Worm (Caenorhabditis elegans): ENCODE results near the gene srx-6.
"Not testable (repeated sequence)": the region's sequence is repeated elsewhere in the genome, so short reads cannot be mapped to it uniquely, and the experiment has no call there.

The srx-6 gene

DNA sequence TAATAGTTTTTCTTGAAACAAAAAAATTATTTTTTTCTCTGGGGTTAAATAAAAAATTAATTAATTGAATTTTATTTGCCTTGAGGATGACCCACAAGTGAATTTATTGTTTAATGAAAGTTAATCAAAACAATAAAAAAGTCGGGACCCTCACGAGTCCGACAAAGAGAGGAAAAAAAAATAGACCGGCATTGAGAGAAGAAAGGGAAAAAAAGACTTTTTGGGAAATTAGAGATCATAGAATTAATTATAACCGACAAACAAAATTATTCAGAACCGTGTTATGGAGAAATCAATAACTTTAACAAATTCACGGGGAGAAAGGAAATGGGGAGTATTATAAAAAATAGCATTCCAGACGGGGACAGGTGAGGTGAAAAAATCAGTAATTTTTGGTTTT lies 24.1 kb upstream of the srx-6 start, which contains the start of gene F10G2.7:
F10G2.7 (minus strand) TSS at position 101 of the 400 bp plus-strand sequence.
- TF ChIP-seq nhr-77 (tag; optimal IDR thresholded peaks at IDR 0.05); nhr-25 (tag; optimal IDR thresholded peaks at IDR 0.05; ENCODE audit: borderline replicate concordance, insufficient read depth); egl-27 (tag; optimal IDR thresholded peaks at IDR 0.05): not testable (repeated sequence)

DNA sequence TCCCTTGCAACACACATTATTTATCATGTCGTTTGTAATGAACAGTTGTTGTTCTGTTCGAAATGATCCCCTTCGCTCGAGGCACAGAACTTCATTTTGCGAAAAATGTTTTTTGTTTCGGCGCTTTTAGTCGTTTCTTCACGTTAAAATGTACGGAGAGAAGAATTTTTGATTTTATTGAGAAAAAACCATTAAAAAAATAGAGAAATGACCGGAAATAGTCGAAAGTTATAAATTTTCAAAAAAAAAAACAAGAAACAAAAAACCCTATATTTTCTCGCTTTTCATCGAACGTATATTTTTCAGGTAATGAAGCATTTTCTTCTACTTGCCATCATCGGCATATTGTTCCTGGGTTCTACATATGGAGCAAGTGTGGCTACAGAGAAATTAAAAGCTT lies 19.1 kb upstream of the srx-6 start, which contains the start of gene F10G2.1:
F10G2.1 (plus strand) TSS at position 301 of the 400 bp plus-strand sequence.
- TF ChIP-seq unc-62 (GFP tag; optimal IDR thresholded peaks at IDR 0.05 in 1 of 2), result peak in 1 of 2 experiments; percentile 43
- no peak for TF ChIP-seq unc-62 (tag; optimal IDR thresholded peaks at IDR 0.05)
- no peak for TF ChIP-seq rbr-2 (tag; optimal IDR thresholded peaks at IDR 0.05)
- TF ChIP-seq aha-1 (tag), result peak; percentile 72

DNA sequence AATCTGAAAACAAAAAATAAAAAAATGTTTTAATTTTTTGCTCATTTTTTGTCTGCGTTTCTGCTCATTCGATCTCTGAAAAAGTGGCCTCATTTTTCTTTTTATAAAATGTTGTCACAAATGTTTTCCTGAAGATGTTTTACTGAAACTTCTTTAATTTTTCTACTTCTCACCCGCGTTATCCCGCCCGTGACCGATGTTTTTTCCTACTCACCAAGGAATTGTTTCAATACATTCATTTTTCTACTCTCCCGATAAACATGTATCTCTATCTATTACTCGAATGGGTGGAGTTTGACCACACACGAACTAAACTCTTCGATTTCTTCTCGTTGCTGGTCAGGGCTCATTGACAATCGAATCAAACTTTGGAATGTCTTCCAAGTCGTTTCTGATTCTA lies 17.7 kb upstream of the srx-6 start, which contains the start of gene F10G2.2:
F10G2.2 (plus strand) TSS at position 301 of the 400 bp plus-strand sequence.
- no peak for TF ChIP-seq lir-3 (tag; optimal IDR thresholded peaks at IDR 0.05)

DNA sequence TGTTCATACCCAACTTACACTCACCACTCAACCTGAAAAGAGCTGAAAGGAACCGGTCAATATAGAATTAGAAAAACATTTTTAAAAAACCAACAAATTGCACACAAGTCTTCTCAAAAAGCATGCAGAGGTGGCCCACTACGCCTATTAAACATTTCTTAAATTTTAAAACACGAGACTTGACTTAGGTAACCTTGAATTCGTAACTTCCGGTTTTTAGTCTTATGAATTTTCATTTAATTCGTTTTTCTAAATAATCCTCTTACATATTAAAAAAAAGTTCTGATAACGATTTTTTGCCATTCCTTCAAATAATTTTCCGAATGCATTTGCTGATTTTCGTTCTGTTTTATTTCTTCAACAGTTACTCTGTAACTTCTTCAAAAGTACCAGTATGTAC lies 15.0 kb upstream of the srx-6 start, which contains the start of gene clec-7:
clec-7 (plus strand) TSS at position 301 of the 400 bp plus-strand sequence.
- TF ChIP-seq daf-16 (GFP tag; optimal IDR thresholded peaks at IDR 0.05), result no peak
- no peak for TF ChIP-seq daf-16 (tag; optimal IDR thresholded peaks at IDR 0.05)
- TF ChIP-seq unc-62 (GFP tag; optimal IDR thresholded peaks at IDR 0.05 in 1 of 2), result peak in 1 of 2 experiments; percentile 43
- no peak for TF ChIP-seq unc-62 (tag; optimal IDR thresholded peaks at IDR 0.05)

- TF ChIP-seq duxl-1 (tag; optimal IDR thresholded peaks at IDR 0.05; ENCODE audit: poor library complexity) (no peak), arid-1 (GFP tag; conservative IDR thresholded peaks at IDR 0.05) (no peak), ama-1 (optimal IDR thresholded peaks at IDR 0.05) (no peak), mdl-1 (tag; optimal IDR thresholded peaks at IDR 0.05) (no peak), R02D3.7 (tag; optimal IDR thresholded peaks at IDR 0.05) (no peak), dmd-8 (GFP tag; IDR thresholded peaks at IDR 0.05) (no peak), lin-1 (GFP tag; IDR thresholded peaks at IDR 0.05) (no peak), saeg-2 (GFP tag; IDR thresholded peaks at IDR 0.05) (no peak), madf-9 (GFP tag; conservative IDR thresholded peaks at IDR 0.05) (no peak), madf-5 (GFP tag; IDR thresholded peaks at IDR 0.05) (no peak), jun-1 (tag; optimal IDR thresholded peaks at IDR 0.05) (no peak), nhr-111 (GFP tag; optimal IDR thresholded peaks at IDR 0.05) (no peak), ceh-82 (tag; optimal IDR thresholded peaks at IDR 0.05) (no peak)
Observed at ce11 chrV:7326928-7327327, 13.8 kb upstream of the srx-6 start, which contains the start of gene F10G2.4. TSS of gene F10G2.4 (plus strand) at chrV:7327228.

DNA sequence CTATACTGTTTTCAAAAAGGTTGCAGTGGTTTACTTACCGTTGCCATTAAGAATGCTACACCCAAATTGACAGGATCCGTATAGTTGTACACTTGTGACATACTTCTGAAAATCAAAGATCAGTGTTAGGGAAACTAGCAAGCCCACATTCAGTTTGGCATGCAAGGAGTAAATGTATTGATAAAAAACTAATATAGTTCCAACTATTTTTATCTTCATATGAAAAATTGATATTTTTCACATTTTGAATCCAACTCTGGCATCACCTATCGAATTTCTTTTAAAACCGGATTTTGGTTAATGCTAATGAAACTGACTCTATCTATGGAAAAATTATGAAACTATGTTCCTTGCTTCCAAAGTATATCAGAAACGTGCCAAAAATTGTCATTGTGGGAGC lies 12.2 kb upstream of the srx-6 start, which contains the start of gene srx-92:
srx-92 (minus strand) TSS at position 101 of the 400 bp plus-strand sequence.
- no peak for TF ChIP-seq pha-4 (GFP tag; IDR thresholded peaks at IDR 0.05)
- TF ChIP-seq pha-4 (tag; optimal IDR thresholded peaks at IDR 0.05), result no peak
- no peak for TF ChIP-seq pqm-1 (tag; optimal IDR thresholded peaks at IDR 0.05)
- no peak for TF ChIP-seq daf-8 (GFP tag; IDR thresholded peaks at IDR 0.05)
- no peak for TF ChIP-seq ces-1 (GFP tag; optimal IDR thresholded peaks at IDR 0.05)
- TF ChIP-seq nhr-41 (GFP tag; IDR thresholded peaks at IDR 0.05), result no peak
- TF ChIP-seq F49E8.2 (tag; optimal IDR thresholded peaks at IDR 0.05; ENCODE audit: borderline replicate concordance), result no peak
- TF ChIP-seq F26F4.8 (GFP tag; conservative IDR thresholded peaks at IDR 0.05), result no peak
- TF ChIP-seq T20F7.1 (GFP tag; optimal IDR thresholded peaks at IDR 0.05), result no peak
- TF ChIP-seq nhr-25 (tag; optimal IDR thresholded peaks at IDR 0.05; ENCODE audit: borderline replicate concordance, insufficient read depth), result no peak
- no peak for TF ChIP-seq madf-9 (GFP tag; conservative IDR thresholded peaks at IDR 0.05)
- no peak for TF ChIP-seq T26A8.4 (GFP tag; IDR thresholded peaks at IDR 0.05)
- no peak for TF ChIP-seq dmd-8 (GFP tag; IDR thresholded peaks at IDR 0.05)
- no peak for TF ChIP-seq F10B5.3 (tag; optimal IDR thresholded peaks at IDR 0.05)
- no peak for TF ChIP-seq daf-19 (GFP tag; conservative IDR thresholded peaks at IDR 0.05)
- TF ChIP-seq zfp-2 (tag; optimal IDR thresholded peaks at IDR 0.05), result no peak
- TF ChIP-seq ceh-32 (tag; optimal IDR thresholded peaks at IDR 0.05; ENCODE audit: poor library complexity), result no peak
- no peak for TF ChIP-seq sdz-12 (GFP tag; optimal IDR thresholded peaks at IDR 0.05)
- no peak for TF ChIP-seq ceh-62 (tag; optimal IDR thresholded peaks at IDR 0.05)
- no peak for TF ChIP-seq dmd-6 (GFP tag; IDR thresholded peaks at IDR 0.05)
- no peak for TF ChIP-seq mep-1 (tag; optimal IDR thresholded peaks at IDR 0.05)
